Fruit fly (Drosophila melanogaster): ENCODE data around the gene Tie.

DNA sequence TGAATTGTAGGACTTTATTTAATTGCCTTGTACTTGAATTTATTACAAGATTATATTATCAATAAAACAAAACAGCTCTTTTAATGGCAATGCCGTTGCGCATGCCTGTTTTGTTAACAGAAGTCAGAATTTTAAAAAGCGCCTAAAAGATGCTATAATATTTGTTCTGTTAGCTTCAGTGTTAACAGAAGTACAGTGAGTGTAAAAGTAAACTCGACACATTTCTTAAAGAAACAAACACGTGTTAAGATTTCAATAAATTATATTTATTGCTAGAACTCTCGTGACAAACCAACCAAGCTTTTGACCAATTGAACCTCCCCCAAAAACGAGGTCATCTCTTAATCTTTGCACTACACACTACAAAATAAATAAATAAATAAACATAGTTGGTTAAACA is 30.5 kb downstream of the Tie start:
- no peak for TF ChIP-seq Pif1A (GFP tag; optimal IDR thresholded peaks at IDR 0.05)
- no peak for TF ChIP-seq D1 (tag; optimal IDR thresholded peaks at IDR 0.05)
- no peak for TF ChIP-seq EcR (GFP tag; optimal IDR thresholded peaks at IDR 0.05)
- no peak for TF ChIP-seq CG15710 (tag; optimal IDR thresholded peaks at IDR 0.05)
- no peak for TF ChIP-seq CG13204 (GFP tag; optimal IDR thresholded peaks at IDR 0.05)
- no peak for TF ChIP-seq CG9948 (tag; optimal IDR thresholded peaks at IDR 0.05)
- TF ChIP-seq CG10348 (GFP tag; IDR thresholded peaks at IDR 0.05), result no peak
- no peak for TF ChIP-seq gl (tag; optimal IDR thresholded peaks at IDR 0.05)
- no peak for TF ChIP-seq CG14655 (GFP tag; optimal IDR thresholded peaks at IDR 0.05)
- TF ChIP-seq CG17806 (tag; optimal IDR thresholded peaks at IDR 0.05), result no peak
- no peak for TF ChIP-seq CG34367 (tag; optimal IDR thresholded peaks at IDR 0.05)
- TF ChIP-seq Snoo (tag; optimal IDR thresholded peaks at IDR 0.05), result no peak

Data from whole organism, pupa.